Worm (Caenorhabditis elegans): ENCODE data around the gene msd-2.

DNA sequence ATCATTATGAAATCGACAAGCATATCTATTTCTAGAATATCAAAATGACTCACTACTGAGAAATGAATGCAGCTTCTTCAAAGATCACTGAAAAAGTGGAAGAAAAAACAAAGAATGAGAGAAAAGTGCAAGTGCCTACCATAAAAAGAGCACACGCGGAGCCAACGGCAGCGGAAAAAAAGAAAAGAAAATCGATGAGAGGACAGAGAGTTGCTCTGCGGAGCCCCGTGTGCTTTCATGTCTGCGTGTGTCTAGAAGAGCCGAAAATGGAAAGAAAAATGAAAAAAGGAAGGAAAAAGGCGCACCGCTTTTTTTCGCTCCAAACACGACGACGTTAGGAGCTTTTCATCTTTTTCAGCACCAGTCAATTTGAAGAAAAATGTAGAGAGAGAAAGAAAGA is 33.8 kb downstream of the msd-2 start, which contains the start of gene ipla-7:
- TF ChIP-seq ztf-6 (GFP tag; IDR thresholded peaks at IDR 0.05): no peak
- TF ChIP-seq athp-1 (tag; optimal IDR thresholded peaks at IDR 0.05): no peak
- TF ChIP-seq lin-26 (GFP tag; IDR thresholded peaks at IDR 0.05): no peak
- TF ChIP-seq nhr-120 (GFP tag; IDR thresholded peaks at IDR 0.05): no peak
- no peak for TF ChIP-seq hrde-1 (tag; optimal IDR thresholded peaks at IDR 0.05; ENCODE audit: borderline replicate concordance)
- TF ChIP-seq lag-1 (GFP tag; IDR thresholded peaks at IDR 0.05): no peak
- no peak for TF ChIP-seq B0336.3 (GFP tag; IDR thresholded peaks at IDR 0.05)

Measured in whole organism, young adult.